Fruit fly (Drosophila melanogaster) whole organism, embryonic: ENCODE results near the gene Ciz1.

ENCODE experiments used
- Adf1 ChIP-seq: fragments of 200-800 bp; sonication (Bioruptor generic); IDR thresholded peaks from 2 replicates; pipeline ENCODE4 v1.3.6; 2022; ENCODE audit warnings: missing biosample characterization, missing genetic modification characterization
- B-H2 ChIP-seq: fragments of 200-800 bp; sonication (Bioruptor generic); optimal IDR thresholded peaks from 2 replicates; lab custom pipeline; 2018; ENCODE audit warnings: missing biosample characterization, mild to moderate bottlenecking, missing genetic modification characterization
- Bteb2 ChIP-seq: fragments of 200-800 bp; sonication (Bioruptor generic); optimal IDR thresholded peaks from 2 replicates; lab custom pipeline; 2016; ENCODE audit warnings: missing biosample characterization, missing genetic modification characterization
- CG13775 ChIP-seq: fragments of 200-800 bp; sonication (Bioruptor generic); optimal IDR thresholded peaks from 3 replicates; lab custom pipeline; 2017; ENCODE audit warnings: missing biosample characterization, mild to moderate bottlenecking, missing genetic modification characterization
- CG14014 ChIP-seq: fragments of 200-800 bp; sonication (Bioruptor generic); IDR thresholded peaks from 2 replicates; pipeline ENCODE4 v1.3.6; 2022; ENCODE audit warnings: missing biosample characterization, missing genetic modification characterization
- CG16779 ChIP-seq: fragments of 200-800 bp; sonication (Bioruptor generic); IDR thresholded peaks from 2 replicates; pipeline ENCODE4 v1.3.6; 2022; ENCODE audit warnings: missing biosample characterization, missing genetic modification characterization
- CG17612 ChIP-seq: fragments of 200-800 bp; sonication (Bioruptor generic); IDR thresholded peaks from 2 replicates; pipeline ENCODE4 v1.3.6; 2022; ENCODE audit warnings: missing biosample characterization, missing genetic modification characterization
- CG30403 ChIP-seq: fragments of 200-800 bp; sonication (Bioruptor generic); optimal IDR thresholded peaks from 3 replicates; lab custom pipeline; 2016; ENCODE audit warnings: missing biosample characterization, missing genetic modification characterization
- CG31441 ChIP-seq: fragments of 200-800 bp; sonication (Bioruptor generic); IDR thresholded peaks from 2 replicates; pipeline ENCODE4 v1.3.6; 2022; ENCODE audit warnings: missing biosample characterization, missing genetic modification characterization
- CG3281 ChIP-seq: fragments of 200-800 bp; sonication (Bioruptor generic); optimal IDR thresholded peaks from 3 replicates; lab custom pipeline; 2017; ENCODE audit warnings: missing biosample characterization, mild to moderate bottlenecking, missing genetic modification characterization
- CG3726 ChIP-seq: fragments of 200-800 bp; sonication (Bioruptor generic); IDR thresholded peaks from 3 replicates; pipeline ENCODE4, ENCODE4 v1.3.6; 2022; ENCODE audit warnings: missing biosample characterization, missing genetic modification characterization
- CG3995 ChIP-seq: fragments of 200-800 bp; sonication (Bioruptor generic); optimal IDR thresholded peaks from 3 replicates; lab custom pipeline; 2016; ENCODE audit warnings: missing biosample characterization, missing genetic modification characterization
- CG4404 ChIP-seq: fragments of 200-800 bp; sonication (Bioruptor generic); IDR thresholded peaks from 2 replicates; pipeline ENCODE4 v1.3.6; 2022; ENCODE audit warnings: missing biosample characterization, missing genetic modification characterization
- CG7556 ChIP-seq: fragments of 200-800 bp; sonication (Bioruptor generic); optimal IDR thresholded peaks from 2 replicates; lab custom pipeline; 2017; ENCODE audit warnings: missing biosample characterization, mild to moderate bottlenecking, missing genetic modification characterization
- CG9727 ChIP-seq: fragments of 200-800 bp; sonication (Bioruptor generic); optimal IDR thresholded peaks from 3 replicates; lab custom pipeline; 2017; ENCODE audit warnings: missing biosample characterization, mild to moderate bottlenecking, missing genetic modification characterization
- CkIIα-i1 ChIP-seq: fragments of 200-800 bp; sonication (Bioruptor generic); IDR thresholded peaks from 2 replicates; pipeline ENCODE4 v1.3.6; 2022; ENCODE audit warnings: missing biosample characterization, missing genetic modification characterization
- D19A ChIP-seq: fragments of 200-800 bp; optimal IDR thresholded peaks from 3 replicates; lab custom pipeline; 2019; ENCODE audit warnings: missing biosample characterization, mild to moderate bottlenecking, missing genetic modification characterization, moderate library complexity
- Doc2 ChIP-seq: fragments of 200-800 bp; sonication (Bioruptor generic); IDR thresholded peaks from 2 replicates; pipeline ENCODE4 v1.3.6; 2022; ENCODE audit warnings: missing biosample characterization, missing genetic modification characterization
- Gsc ChIP-seq: fragments of 200-800 bp; sonication (Bioruptor generic); IDR thresholded peaks from 2 replicates; pipeline ENCODE4 v1.3.6; 2022; ENCODE audit warnings: missing biosample characterization, missing genetic modification characterization
- Gug ChIP-seq: fragments of 200-800 bp; sonication (Bioruptor generic); IDR thresholded peaks from 4 replicates; pipeline ENCODE4 v1.3.6; 2022; ENCODE audit warnings: missing biosample characterization, missing genetic modification characterization
- Lpt ChIP-seq: fragments of >200 bp; optimal IDR thresholded peaks from 2 replicates; lab custom pipeline; 2018; ENCODE audit warnings: missing biosample characterization, missing genetic modification characterization
- MTF-1 ChIP-seq: fragments of 200-800 bp; sonication (Bioruptor generic); optimal IDR thresholded peaks from 2 replicates; lab custom pipeline; 2018; ENCODE audit warnings: missing biosample characterization, mild to moderate bottlenecking, missing genetic modification characterization, borderline replicate concordance
- Meics ChIP-seq: fragments of 200-800 bp; sonication (Bioruptor generic); optimal IDR thresholded peaks from 2 replicates; lab custom pipeline; 2017; ENCODE audit warnings: missing biosample characterization, mild to moderate bottlenecking, missing genetic modification characterization
- Mrtf ChIP-seq: fragments of 200-800 bp; sonication (Bioruptor generic); IDR thresholded peaks from 3 replicates; pipeline ENCODE4 v1.3.6; 2022; ENCODE audit warnings: missing biosample characterization, missing genetic modification characterization
- Sin3A ChIP-seq: fragments of >200 bp; optimal IDR thresholded peaks from 2 replicates; lab custom pipeline; 2018
- Sry-δ ChIP-seq: fragments of 200-800 bp; sonication (Bioruptor generic); optimal IDR thresholded peaks from 2 replicates; lab custom pipeline; 2016; ENCODE audit warnings: missing biosample characterization, missing genetic modification characterization
- Ssrp ChIP-seq: fragments of 200-800 bp; sonication (Bioruptor generic); optimal IDR thresholded peaks from 2 replicates; lab custom pipeline; 2018; ENCODE audit warnings: missing biosample characterization, mild to moderate bottlenecking, missing genetic modification characterization, moderate library complexity
- Taf1 ChIP-seq: fragments of 200-800 bp; sonication (Bioruptor generic); IDR thresholded peaks from 2 replicates; pipeline ENCODE4 v1.3.6; 2022; ENCODE audit warnings: missing biosample characterization, missing genetic modification characterization
- Tbp ChIP-seq: fragments of >200 bp; optimal IDR thresholded peaks from 2 replicates; lab custom pipeline; 2018; ENCODE audit warnings: missing biosample characterization, missing genetic modification characterization
- btn ChIP-seq: fragments of 200-800 bp; sonication (Bioruptor generic); optimal IDR thresholded peaks from 2 replicates; lab custom pipeline; 2016; ENCODE audit warnings: missing biosample characterization, missing genetic modification characterization
- cad ChIP-seq: fragments of >200 bp; optimal IDR thresholded peaks from 2 replicates; lab custom pipeline; 2017; ENCODE audit warnings: missing biosample characterization, missing genetic modification characterization
- ftz-f1 ChIP-seq: fragments of 200-800 bp; sonication (Bioruptor generic); optimal IDR thresholded peaks from 2 replicates; lab custom pipeline; 2016; ENCODE audit warnings: missing biosample characterization, missing genetic modification characterization
- gce ChIP-seq: fragments of 200-800 bp; sonication (Bioruptor generic); IDR thresholded peaks from 3 replicates; pipeline ENCODE4 v1.3.6; 2022; ENCODE audit warnings: missing biosample characterization, missing genetic modification characterization
- gt ChIP-seq: fragments of 200-800 bp; sonication (Bioruptor generic); IDR thresholded peaks from 2 replicates; pipeline ENCODE4 v1.3.6; 2022; ENCODE audit warnings: missing biosample characterization, missing genetic modification characterization
- inv ChIP-seq: fragments of 200-800 bp; sonication (Bioruptor generic); IDR thresholded peaks from 2 replicates; pipeline ENCODE4 v1.3.6; 2022; ENCODE audit warnings: missing biosample characterization, missing genetic modification characterization; ENCODE audit not compliant: partially characterized antibody
- jigr1 ChIP-seq: fragments of 200-800 bp; sonication (Bioruptor generic); IDR thresholded peaks from 3 replicates; pipeline ENCODE4 v1.3.6; 2022; ENCODE audit warnings: missing biosample characterization, missing genetic modification characterization
- luna ChIP-seq: fragments of 200-800 bp; sonication (Bioruptor generic); optimal IDR thresholded peaks from 2 replicates; lab custom pipeline; 2016; ENCODE audit warnings: missing biosample characterization, missing genetic modification characterization
- mld ChIP-seq: fragments of 200-800 bp; sonication (Bioruptor generic); IDR thresholded peaks from 3 replicates; pipeline ENCODE4 v1.3.6; 2022; ENCODE audit warnings: missing biosample characterization, missing genetic modification characterization; ENCODE audit not compliant: partially characterized antibody
- pan ChIP-seq, 4 experiments: fragments of >200 bp in 3 of 4; fragments of 200-800 bp in 1 of 4; sonication (Bioruptor generic) in 1 of 4; optimal IDR thresholded peaks in 3 of 4; IDR thresholded peaks in 1 of 4; 2 replicates each; pipeline versions ENCODE4 v1.3.6 to Lab custom; 2017 to 2022; ENCODE audit warnings: missing biosample characterization in 2 of 4, missing genetic modification characterization in 2 of 4, mixed read lengths in 1 of 4
- pho ChIP-seq: fragments of 200-800 bp; sonication (Bioruptor generic); optimal IDR thresholded peaks from 2 replicates; lab custom pipeline; 2016; ENCODE audit warnings: missing biosample characterization, missing genetic modification characterization
- schlank ChIP-seq: fragments of 200-800 bp; sonication (Bioruptor generic); optimal IDR thresholded peaks from 2 replicates; lab custom pipeline; 2018; ENCODE audit warnings: missing biosample characterization, mild to moderate bottlenecking, missing genetic modification characterization
- tgo ChIP-seq: fragments of 200-800 bp; sonication (Bioruptor generic); IDR thresholded peaks from 3 replicates; pipeline ENCODE4 v1.3.6; 2022; ENCODE audit warnings: missing biosample characterization, missing genetic modification characterization
- unc-4 ChIP-seq: fragments of 200-800 bp; sonication (Bioruptor generic); IDR thresholded peaks from 2 replicates; pipeline ENCODE4 v1.3.6; 2022; ENCODE audit warnings: missing biosample characterization, missing genetic modification characterization; ENCODE audit not compliant: partially characterized antibody

The Ciz1 gene

dm6 chr3L:9856430-9857218 lies 7.8 kb upstream of the Ciz1 start (continued):
- TF ChIP-seq pan (optimal IDR thresholded peaks at IDR 0.05; lab: Kevin White, UChicago), result no peak
- TF ChIP-seq pan (GFP tag; optimal IDR thresholded peaks at IDR 0.05 in 1 of 2, IDR thresholded peaks at IDR 0.05 in 1 of 2), result peak in 1 of 2 experiments; percentile 87
- TF ChIP-seq Lpt (GFP tag; lab: Kevin White, UChicago), result no peak
- TF ChIP-seq CG3995, result no peak
- peak; percentile 61 for TF ChIP-seq CG30403 (GFP tag; lab: Kevin White, UChicago)
- TF ChIP-seq CG17612 (GFP tag; lab: Robert Waterston, UW), result peak; percentile 49; the same call in 1 of the 2 replicates
- TF ChIP-seq pho (GFP tag; lab: Kevin White, UChicago), result no peak
- no peak for TF ChIP-seq Sin3A (lab: Kevin White, UChicago)
- TF ChIP-seq CG9727 (GFP tag; lab: Kevin White, UChicago), result peak; percentile 75
- no peak for TF ChIP-seq luna (GFP tag; lab: Kevin White, UChicago)
- peak; percentile 84 for TF ChIP-seq CG31441 (GFP tag; lab: Robert Waterston, UW)
- TF ChIP-seq Mrtf, result peak; percentile 72; the same call in 2 of the 3 replicates
- TF ChIP-seq CG3726 (GFP tag; lab: Robert Waterston, UW), result peak; percentile 84; the same call in 1 of the 3 replicates
- TF ChIP-seq Doc2 (GFP tag; lab: Robert Waterston, UW), result no peak
- TF ChIP-seq CkIIα-i1 (GFP tag; lab: Robert Waterston, UW), result no peak
- peak; percentile 89 for TF ChIP-seq Ssrp (tag; lab: Kevin White, UChicago)
- 0 out of 3 replicates have a peak, but pooled peaks have one; percentile 37 for TF ChIP-seq jigr1 (GFP tag; lab: Robert Waterston, UW)
- no peak for TF ChIP-seq btn (GFP tag; lab: Kevin White, UChicago)
- TF ChIP-seq CG4404 (GFP tag; lab: Robert Waterston, UW), result peak; percentile 89
- TF ChIP-seq Gug (GFP tag; lab: Robert Waterston, UW), result peak; percentile 23; the same call in 1 of the 4 replicates
- no peak for TF ChIP-seq Sry-δ (GFP tag; lab: Kevin White, UChicago)
- TF ChIP-seq ftz-f1, result no peak
- TF ChIP-seq MTF-1, result peak; percentile 19
- no peak for TF ChIP-seq B-H2 (GFP tag; lab: Kevin White, UChicago)
- TF ChIP-seq mld (GFP tag; lab: Robert Waterston, UW), result no peak
- no peak for TF ChIP-seq Adf1 (GFP tag; lab: Robert Waterston, UW)
- TF ChIP-seq CG3281 (GFP tag; lab: Kevin White, UChicago), result no peak
- peak; percentile 86 for TF ChIP-seq gce (GFP tag; lab: Robert Waterston, UW)
- peak; percentile 83 for TF ChIP-seq tgo
- TF ChIP-seq Meics (GFP tag; lab: Kevin White, UChicago), result peak; percentile 69
- TF ChIP-seq CG13775 (GFP tag; lab: Kevin White, UChicago), result peak; percentile 74
- TF ChIP-seq unc-4 (GFP tag; lab: Robert Waterston, UW), result no peak
- TF ChIP-seq cad (GFP tag; lab: Kevin White, UChicago), result no peak
- no peak for TF ChIP-seq Tbp (GFP tag; lab: Kevin White, UChicago)
- peak; percentile 91 for TF ChIP-seq D19A (tag; lab: Kevin White, UChicago)
- no peak for TF ChIP-seq schlank (tag; lab: Kevin White, UChicago)
- peak; percentile 63; the same call in 1 of the 2 replicates for TF ChIP-seq CG14014
- TF ChIP-seq gt (GFP tag; lab: Robert Waterston, UW), result peak; percentile 82
- no peak for TF ChIP-seq CG16779 (GFP tag; lab: Robert Waterston, UW)
- no peak for TF ChIP-seq inv (GFP tag; lab: Robert Waterston, UW)
- peak; percentile 17 for TF ChIP-seq CG7556
- TF ChIP-seq Bteb2 (GFP tag; lab: Kevin White, UChicago), result peak; percentile 19
- TF ChIP-seq Gsc (GFP tag; lab: Robert Waterston, UW), result no peak; the same call in 1 of the 2 replicates
- peak; percentile 53; the same call in 1 of the 2 replicates for TF ChIP-seq Taf1 (GFP tag; lab: Robert Waterston, UW)
